Fruit fly (Drosophila melanogaster): Measurements from ENCODE around the gene Dci.

Dci gene

DNA sequence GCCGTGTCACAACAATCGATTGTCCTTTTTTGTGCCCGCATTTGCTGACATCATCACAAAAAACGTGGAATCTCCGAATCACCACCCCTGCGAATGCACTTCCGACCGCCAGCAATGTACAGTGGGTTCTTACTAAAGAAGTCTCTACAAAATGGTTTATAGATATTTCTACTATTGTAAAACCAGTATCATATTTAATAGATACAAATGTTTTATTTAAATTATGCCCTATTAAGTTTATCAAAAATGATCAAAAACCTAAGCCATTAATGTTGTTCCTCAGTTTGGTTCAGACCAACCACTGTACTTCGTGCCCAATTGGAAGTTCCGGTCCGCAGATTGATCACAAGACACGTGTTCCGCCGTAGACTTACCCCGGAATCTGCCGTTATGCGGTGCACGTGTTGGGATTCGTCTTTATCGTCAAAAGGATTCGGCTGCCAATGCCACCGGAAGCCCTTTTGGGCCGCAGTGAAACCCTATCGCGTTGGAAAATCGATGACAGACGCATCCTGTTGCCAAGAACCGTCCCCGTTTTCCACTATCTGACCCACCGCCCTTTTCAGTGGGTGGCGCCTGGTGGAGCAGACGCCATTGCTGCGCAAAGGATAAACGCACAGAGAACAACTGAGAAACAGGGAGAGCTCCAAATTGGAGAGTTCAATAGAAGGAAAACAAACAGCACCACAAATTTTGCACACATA is 46.4 kb upstream of the Dci start (continued):
- TF ChIP-seq Opbp (GFP tag; IDR thresholded peaks at IDR 0.05; ENCODE audit: partially characterized antibody) (no peak), fd96Cb (tag; optimal IDR thresholded peaks at IDR 0.05) (no peak), vnd (GFP tag; IDR thresholded peaks at IDR 0.05; ENCODE audit: partially characterized antibody) (no peak), Hr39 (optimal IDR thresholded peaks at IDR 0.05) (no peak), slbo (GFP tag; IDR thresholded peaks at IDR 0.05) (no peak), PHDP (tag; optimal IDR thresholded peaks at IDR 0.05) (peak; percentile 43), croc (GFP tag; conservative IDR thresholded peaks at IDR 0.05) (no peak), CG13296 (GFP tag; optimal IDR thresholded peaks at IDR 0.05) (no peak), Oli (tag; optimal IDR thresholded peaks at IDR 0.05) (peak; percentile 39), ase (GFP tag; IDR thresholded peaks at IDR 0.05) (no peak), CG12071 (GFP tag; optimal IDR thresholded peaks at IDR 0.05) (no peak), sqz (GFP tag; optimal IDR thresholded peaks at IDR 0.05) (no peak), Aef1 (GFP tag; IDR thresholded peaks at IDR 0.05) (no peak), CG10321 (GFP tag; IDR thresholded peaks at IDR 0.05) (no peak), CG10274 (GFP tag; optimal IDR thresholded peaks at IDR 0.05) (no peak), CG17385 (GFP tag; optimal IDR thresholded peaks at IDR 0.05) (peak; percentile 26), CG15011 (GFP tag; optimal IDR thresholded peaks at IDR 0.05) (no peak), unc-4 (GFP tag; IDR thresholded peaks at IDR 0.05; ENCODE audit: partially characterized antibody) (no peak), zen (tag; optimal IDR thresholded peaks at IDR 0.05) (peak; percentile 12), Hey (tag; optimal IDR thresholded peaks at IDR 0.05) (peak; percentile 89), ci (GFP tag; IDR thresholded peaks at IDR 0.05) (peak; percentile 47; the same call in 1 of the 3 replicates), CG11504 (tag; optimal IDR thresholded peaks at IDR 0.05) (peak; percentile 50), wdn (GFP tag; IDR thresholded peaks at IDR 0.05) (no peak), Nf-YC (tag; optimal IDR thresholded peaks at IDR 0.05) (peak; percentile 15), HLH3B (GFP tag; IDR thresholded peaks at IDR 0.05) (0 out of 2 replicates have a peak, but pooled peaks have one; percentile 11), CG6254 (GFP tag; optimal IDR thresholded peaks at IDR 0.05) (no peak), gsb (GFP tag; IDR thresholded peaks at IDR 0.05) (no peak), gem (tag; optimal IDR thresholded peaks at IDR 0.05) (peak; percentile 64), CG7786 (GFP tag; optimal IDR thresholded peaks at IDR 0.05) (no peak), sisA (GFP tag; IDR thresholded peaks at IDR 0.05) (no peak), CG17359 (tag; optimal IDR thresholded peaks at IDR 0.05) (peak; percentile 18), CG9437 (GFP tag; optimal IDR thresholded peaks at IDR 0.05) (no peak), Oaz (GFP tag; IDR thresholded peaks at IDR 0.05) (0 out of 2 replicates have a peak, but pooled peaks have one; percentile 10), Sin3A (optimal IDR thresholded peaks at IDR 0.05) (no peak), CG17361 (GFP tag; IDR thresholded peaks at IDR 0.05) (peak; percentile 53; the same call in 1 of the 3 replicates), az2 (GFP tag; optimal IDR thresholded peaks at IDR 0.05) (no peak), Optix (GFP tag; IDR thresholded peaks at IDR 0.05) (no peak), CG6654 (GFP tag; optimal IDR thresholded peaks at IDR 0.05) (no peak), CG1603 (tag; optimal IDR thresholded peaks at IDR 0.05) (peak; percentile 52), da (GFP tag; optimal IDR thresholded peaks at IDR 0.05) (no peak), D (optimal IDR thresholded peaks at IDR 0.05) (no peak), D (GFP tag; optimal IDR thresholded peaks at IDR 0.05) (peak; percentile 24), schlank (tag; optimal IDR thresholded peaks at IDR 0.05) (no peak), hbn (GFP tag; IDR thresholded peaks at IDR 0.05; ENCODE audit: partially characterized antibody) (no peak), fd64A (GFP tag; optimal IDR thresholded peaks at IDR 0.05) (no peak), crp (GFP tag; optimal IDR thresholded peaks at IDR 0.05) (no peak), CG3838 (GFP tag; optimal IDR thresholded peaks at IDR 0.05) (no peak), CG4854 (GFP tag; optimal IDR thresholded peaks at IDR 0.05) (no peak), Doc2 (GFP tag; IDR thresholded peaks at IDR 0.05) (no peak), vfl (GFP tag; optimal IDR thresholded peaks at IDR 0.05) (no peak), so (GFP tag; IDR thresholded peaks at IDR 0.05) (no peak)

Data from whole organism, embryonic.